Fruit fly (Drosophila melanogaster) whole organism, wandering third instar larva: ENCODE measurements around the gene cyr.

Experiments
- Abd-B ChIP-seq: fragments of >200 bp; optimal IDR thresholded peaks from 2 replicates; lab custom pipeline; 2017; ENCODE audit warnings: missing biosample characterization, missing genetic modification characterization
- CG32264 ChIP-seq: fragments of 200-800 bp; sonication (Bioruptor generic); optimal IDR thresholded peaks from 2 replicates; lab custom pipeline; 2016; ENCODE audit warnings: missing biosample characterization, missing genetic modification characterization
- CrebA ChIP-seq: fragments of 200-800 bp; sonication (Bioruptor generic); optimal IDR thresholded peaks from 2 replicates; lab custom pipeline; 2016; ENCODE audit warnings: missing biosample characterization, mild to moderate bottlenecking, missing genetic modification characterization, borderline replicate concordance
- Dfd ChIP-seq: fragments of >200 bp; optimal IDR thresholded peaks from 2 replicates; lab custom pipeline; 2017; ENCODE audit warnings: missing biosample characterization, missing genetic modification characterization
- Dif ChIP-seq: fragments of 200-275, 200-300 bp; sonication (Bioruptor generic); optimal IDR thresholded peaks from 2 replicates; lab custom pipeline; 2018; ENCODE audit warnings: missing biosample characterization, missing genetic modification characterization; ENCODE audit not compliant: partially characterized antibody
- GATAd ChIP-seq: sonication (Bioruptor generic); optimal IDR thresholded peaks from 2 replicates; lab custom pipeline; 2016; ENCODE audit warnings: missing biosample characterization, missing genetic modification characterization
- HLH106 ChIP-seq: fragments of 200-800 bp; optimal IDR thresholded peaks from 3 replicates; lab custom pipeline; 2019; ENCODE audit warnings: missing biosample characterization, mild to moderate bottlenecking, missing genetic modification characterization, moderate library complexity
- Hr78 ChIP-seq: fragments of >200 bp; optimal IDR thresholded peaks from 2 replicates; lab custom pipeline; 2017; ENCODE audit warnings: missing biosample characterization, missing genetic modification characterization
- Jra ChIP-seq: sonication (Bioruptor generic); optimal IDR thresholded peaks from 2 replicates; lab custom pipeline; 2016; ENCODE audit warnings: missing biosample characterization, missing genetic modification characterization
- Mio ChIP-seq: sonication (Bioruptor generic); optimal IDR thresholded peaks from 2 replicates; lab custom pipeline; 2016; ENCODE audit warnings: missing biosample characterization, missing genetic modification characterization
- Myc ChIP-seq: fragments of >200 bp; optimal IDR thresholded peaks from 2 replicates; lab custom pipeline; 2017
- N ChIP-seq: fragments of >200 bp; optimal IDR thresholded peaks from 2 replicates; lab custom pipeline; 2018; ENCODE audit warnings: missing biosample characterization, missing external identifiers, missing genetic modification characterization
- OdsH ChIP-seq: fragments of 200-800 bp; sonication (Bioruptor generic); optimal IDR thresholded peaks from 2 replicates; lab custom pipeline; 2016; ENCODE audit warnings: missing biosample characterization, mild to moderate bottlenecking, missing genetic modification characterization
- Rel ChIP-seq, 2 experiments: fragments of 200-800 bp; sonication (Bioruptor generic) in 1 of 2; optimal IDR thresholded peaks; 2 replicates in 1 of 2; 3 replicates in 1 of 2; lab custom pipeline; 2016 to 2019; ENCODE audit warnings: mild to moderate bottlenecking in 2 of 2, missing biosample characterization in 2 of 2, missing genetic modification characterization in 2 of 2, moderate library complexity in 1 of 2
- Sp1 ChIP-seq: fragments of 200-800 bp; sonication (Bioruptor generic); optimal IDR thresholded peaks from 3 replicates; lab custom pipeline; 2019; ENCODE audit warnings: missing biosample characterization, mild to moderate bottlenecking, missing genetic modification characterization, moderate library complexity
- Vsx2 ChIP-seq: fragments of 200-300, 225-300 bp; sonication (Bioruptor generic); optimal IDR thresholded peaks from 2 replicates; lab custom pipeline; 2018; ENCODE audit warnings: missing biosample characterization, missing genetic modification characterization; ENCODE audit not compliant: partially characterized antibody
- brk ChIP-seq: fragments of 200-800 bp; sonication (Bioruptor generic); optimal IDR thresholded peaks from 2 replicates; lab custom pipeline; 2016; ENCODE audit warnings: missing biosample characterization, mild to moderate bottlenecking, missing genetic modification characterization
- dl ChIP-seq, 2 experiments: fragments of 175-275, 200-275 bp in 1 of 2; fragments of 200-275 bp in 1 of 2; sonication (Bioruptor generic); optimal IDR thresholded peaks; lab custom pipeline; 2018; ENCODE audit warnings: mild to moderate bottlenecking in 2 of 2, missing biosample characterization in 2 of 2, missing genetic modification characterization in 2 of 2, moderate library complexity in 2 of 2; ENCODE audit not compliant: partially characterized antibody in 2 of 2, insufficient read depth in 1 of 2
- dsf ChIP-seq: sonication (Bioruptor generic); optimal IDR thresholded peaks from 2 replicates; lab custom pipeline; 2016; ENCODE audit warnings: missing biosample characterization, missing genetic modification characterization, borderline replicate concordance
- ey ChIP-seq: fragments of 200-800 bp; sonication (Bioruptor generic); optimal IDR thresholded peaks from 2 replicates; lab custom pipeline; 2016; ENCODE audit warnings: missing biosample characterization, missing genetic modification characterization
- fru ChIP-seq: fragments of 200-800 bp; sonication (Bioruptor generic); optimal IDR thresholded peaks from 3 replicates; lab custom pipeline; 2016; ENCODE audit warnings: missing biosample characterization, mild to moderate bottlenecking, missing genetic modification characterization
- h ChIP-seq: fragments of 200-800 bp; sonication (Bioruptor generic); optimal IDR thresholded peaks from 3 replicates; lab custom pipeline; 2016; ENCODE audit warnings: missing biosample characterization, mild to moderate bottlenecking, missing genetic modification characterization
- jim ChIP-seq: fragments of 175-275, 200-325 bp; sonication (Bioruptor generic); optimal IDR thresholded peaks from 2 replicates; lab custom pipeline; 2016; ENCODE audit warnings: missing biosample characterization, mild to moderate bottlenecking, missing genetic modification characterization
- lola ChIP-seq: fragments of >200 bp; optimal IDR thresholded peaks from 2 replicates; lab custom pipeline; 2017; ENCODE audit warnings: missing biosample characterization, missing genetic modification characterization
- pan ChIP-seq: fragments of >200 bp; optimal IDR thresholded peaks from 2 replicates; lab custom pipeline; 2017
- psq ChIP-seq: fragments of 200-800 bp; sonication (Bioruptor generic); optimal IDR thresholded peaks from 3 replicates; lab custom pipeline; 2017; ENCODE audit warnings: missing biosample characterization, mild to moderate bottlenecking, missing genetic modification characterization, moderate library complexity
- rgr ChIP-seq: fragments of 200-800 bp; sonication (Bioruptor generic); optimal IDR thresholded peaks from 3 replicates; lab custom pipeline; 2016; ENCODE audit warnings: missing biosample characterization, mild to moderate bottlenecking, missing genetic modification characterization
- sage ChIP-seq: fragments of 200-800 bp; sonication (Bioruptor generic); optimal IDR thresholded peaks from 2 replicates; lab custom pipeline; 2016; ENCODE audit warnings: missing biosample characterization, mild to moderate bottlenecking, missing genetic modification characterization
- sv ChIP-seq: fragments of 200-800 bp; sonication (Bioruptor generic); optimal IDR thresholded peaks from 3 replicates; lab custom pipeline; 2016; ENCODE audit warnings: missing biosample characterization, missing genetic modification characterization
- tai ChIP-seq: sonication (Bioruptor generic); optimal IDR thresholded peaks from 2 replicates; lab custom pipeline; 2016; ENCODE audit warnings: missing biosample characterization, missing genetic modification characterization
- usp ChIP-seq: fragments of >200 bp; optimal IDR thresholded peaks from 2 replicates; lab custom pipeline; 2017; ENCODE audit warnings: missing biosample characterization, missing genetic modification characterization

Gene cyr

dm6 chrX:8135420-8135874, at the start of gene cyr, which contains the start of gene CG2120:
Gene cyr, minus strand, starts transcription at chrX:8135713.
Gene CG2120, plus strand, starts transcription at chrX:8135824.
- TF ChIP-seq Abd-B (GFP tag; lab: Kevin White, UChicago) (no peak), GATAd (GFP tag; lab: Kevin White, UChicago) (no peak), sage (GFP tag; lab: Kevin White, UChicago) (no peak), pan (no peak), OdsH (GFP tag; lab: Kevin White, UChicago) (no peak), dsf (no peak), N (GFP tag; lab: Kevin White, UChicago) (no peak), psq (GFP tag; lab: Kevin White, UChicago) (no peak), lola (GFP tag; lab: Kevin White, UChicago) (no peak), dl (GFP tag; optimal IDR thresholded peaks at IDR 0.05; lab: Kevin White, UChicago; ENCODE audit: insufficient read depth in 1 of 2, partially characterized antibody in 2 of 2) (no peak), usp (GFP tag; lab: Kevin White, UChicago) (no peak)

- TF ChIP-seq jim (GFP tag; lab: Kevin White, UChicago), result no peak
- no peak for TF ChIP-seq ey (GFP tag; lab: Kevin White, UChicago)
- no peak for TF ChIP-seq h (GFP tag; lab: Kevin White, UChicago)
- no peak for TF ChIP-seq Dif (GFP tag; lab: Kevin White, UChicago)
- no peak for TF ChIP-seq HLH106 (tag; lab: Kevin White, UChicago)
- TF ChIP-seq psq (GFP tag; lab: Kevin White, UChicago), result no peak
- TF ChIP-seq Hr78 (GFP tag; lab: Kevin White, UChicago), result no peak
- TF ChIP-seq Dfd, result no peak
- TF ChIP-seq brk (GFP tag; lab: Kevin White, UChicago), result no peak
- no peak for TF ChIP-seq GATAd (GFP tag; lab: Kevin White, UChicago)
- no peak for TF ChIP-seq Myc (lab: Kevin White, UChicago)
- TF ChIP-seq Abd-B (GFP tag; lab: Kevin White, UChicago), result no peak
- TF ChIP-seq N (GFP tag; lab: Kevin White, UChicago), result no peak
- no peak for TF ChIP-seq sage (GFP tag; lab: Kevin White, UChicago)
- no peak for TF ChIP-seq Mio
- no peak for TF ChIP-seq Vsx2
- no peak for TF ChIP-seq Rel (GFP tag; optimal IDR thresholded peaks at IDR 0.05; lab: Kevin White, UChicago)
- TF ChIP-seq Rel (tag; optimal IDR thresholded peaks at IDR 0.05; lab: Kevin White, UChicago), result no peak
- TF ChIP-seq CG32264 (GFP tag; lab: Kevin White, UChicago), result no peak
- TF ChIP-seq, all 38 proteins: peak for 0
Measured at dm6 chrX:8179858-8180257, 44.3 kb upstream of the cyr start.

- TF ChIP-seq jim (GFP tag; lab: Kevin White, UChicago) (no peak), Mio (no peak), Jra (GFP tag; lab: Kevin White, UChicago) (no peak), sage (GFP tag; lab: Kevin White, UChicago) (no peak), fru (GFP tag; lab: Kevin White, UChicago) (no peak), pan (peak; percentile 53)
Measured at dm6 chrX:8178989-8179388, 43.5 kb upstream of the cyr start.

- TF ChIP-seq HLH106 (tag; lab: Kevin White, UChicago) (no peak), Hr78 (GFP tag; lab: Kevin White, UChicago) (no peak), sv (GFP tag; lab: Kevin White, UChicago) (no peak), CG32264 (GFP tag; lab: Kevin White, UChicago) (no peak), jim (GFP tag; lab: Kevin White, UChicago) (no peak), Sp1 (GFP tag; lab: Kevin White, UChicago) (no peak), h (GFP tag; lab: Kevin White, UChicago) (no peak), CrebA (no peak)
Measured at dm6 chrX:8178165-8178955, 42.8 kb upstream of the cyr start, which contains the start of gene sdt. Gene sdt, plus strand, starts transcription at chrX:8178549.

dm6 chrX:8177742-8178141, 42.2 kb upstream of the cyr start:
- TF ChIP-seq pan (no peak), N (GFP tag; lab: Kevin White, UChicago) (no peak), psq (GFP tag; lab: Kevin White, UChicago) (no peak), HLH106 (tag; lab: Kevin White, UChicago) (no peak), rgr (no peak), Abd-B (GFP tag; lab: Kevin White, UChicago) (no peak), CrebA (no peak), tai (GFP tag; lab: Kevin White, UChicago) (no peak), Hr78 (GFP tag; lab: Kevin White, UChicago) (no peak), Myc (lab: Kevin White, UChicago) (no peak), Sp1 (GFP tag; lab: Kevin White, UChicago) (no peak)
